Fruit fly (Drosophila melanogaster) whole organism, embryonic: ENCODE results near the gene mag.
A peak's percentile ranks its signal among the peaks of the same experiment; 100 is the strongest.

Experiments used
- C15 ChIP-seq: fragments of 200-800 bp; sonication (Bioruptor generic); IDR thresholded peaks from 3 replicates; pipeline ENCODE4 v1.3.6; 2022; ENCODE audit warnings: missing biosample characterization, missing genetic modification characterization
- CG10979 ChIP-seq: fragments of 200-800 bp; sonication (Bioruptor generic); optimal IDR thresholded peaks from 2 replicates; lab custom pipeline; 2018; ENCODE audit warnings: missing biosample characterization, mild to moderate bottlenecking, missing genetic modification characterization, moderate library complexity
- CG1602 ChIP-seq: fragments of 200-800 bp; sonication (Bioruptor generic); optimal IDR thresholded peaks from 3 replicates; lab custom pipeline; 2016; ENCODE audit warnings: missing biosample characterization, missing genetic modification characterization
- CG16779 ChIP-seq: fragments of 200-800 bp; sonication (Bioruptor generic); IDR thresholded peaks from 2 replicates; pipeline ENCODE4 v1.3.6; 2022; ENCODE audit warnings: missing biosample characterization, missing genetic modification characterization
- CG16813 ChIP-seq: fragments of 200-800 bp; sonication (Bioruptor generic); IDR thresholded peaks from 3 replicates; pipeline ENCODE4 v1.3.6; 2022; ENCODE audit warnings: missing biosample characterization, missing genetic modification characterization; ENCODE audit not compliant: partially characterized antibody
- CG17361 ChIP-seq: fragments of 200-800 bp; sonication (Bioruptor generic); IDR thresholded peaks from 3 replicates; pipeline ENCODE4 v1.3.6; 2022; ENCODE audit warnings: missing biosample characterization, missing genetic modification characterization
- CG30403 ChIP-seq: fragments of 200-800 bp; sonication (Bioruptor generic); optimal IDR thresholded peaks from 3 replicates; lab custom pipeline; 2016; ENCODE audit warnings: missing biosample characterization, missing genetic modification characterization
- CG31388 ChIP-seq: fragments of 200-800 bp; sonication (Bioruptor generic); optimal IDR thresholded peaks from 2 replicates; lab custom pipeline; 2016; ENCODE audit warnings: missing biosample characterization, missing genetic modification characterization
- CG34224 ChIP-seq: fragments of 200-800 bp; sonication (Bioruptor generic); IDR thresholded peaks from 3 replicates; pipeline ENCODE4 v1.3.6; 2022; ENCODE audit warnings: missing biosample characterization, missing genetic modification characterization; ENCODE audit not compliant: partially characterized antibody
- CG4360 ChIP-seq: fragments of 200-800 bp; sonication (Bioruptor generic); IDR thresholded peaks from 2 replicates; pipeline ENCODE4 v1.3.6; 2022; ENCODE audit warnings: missing biosample characterization, missing genetic modification characterization
- CG43689 ChIP-seq: fragments of 200-800 bp; sonication (Bioruptor generic); IDR thresholded peaks from 2 replicates; pipeline ENCODE4 v1.3.6; 2022; ENCODE audit warnings: missing biosample characterization, missing genetic modification characterization
- CG4707 ChIP-seq: fragments of 200-800 bp; sonication (Bioruptor generic); optimal IDR thresholded peaks from 2 replicates; lab custom pipeline; 2018; ENCODE audit warnings: missing biosample characterization, mild to moderate bottlenecking, missing genetic modification characterization, moderate library complexity
- CG6654 ChIP-seq: fragments of 200-800 bp; sonication (Bioruptor generic); optimal IDR thresholded peaks from 2 replicates; lab custom pipeline; 2017; ENCODE audit warnings: missing biosample characterization, mild to moderate bottlenecking, missing genetic modification characterization
- CG6683 ChIP-seq: fragments of 200-800 bp; sonication (Bioruptor generic); optimal IDR thresholded peaks from 2 replicates; lab custom pipeline; 2017; ENCODE audit warnings: missing biosample characterization, mild to moderate bottlenecking, missing genetic modification characterization, missing genetic modification reagents
- CG6854 ChIP-seq: fragments of 200-800 bp; sonication (Bioruptor generic); optimal IDR thresholded peaks from 3 replicates; lab custom pipeline; 2017; ENCODE audit warnings: missing biosample characterization, mild to moderate bottlenecking, missing genetic modification characterization
- CG7839 ChIP-seq: fragments of 200-800 bp; sonication (Bioruptor generic); optimal IDR thresholded peaks from 3 replicates; lab custom pipeline; 2018; ENCODE audit warnings: missing biosample characterization, mild to moderate bottlenecking, missing genetic modification characterization, moderate library complexity
- CG8388 ChIP-seq: fragments of 200-800 bp; sonication (Bioruptor generic); optimal IDR thresholded peaks from 2 replicates; lab custom pipeline; 2019; ENCODE audit warnings: missing biosample characterization, mild to moderate bottlenecking, missing genetic modification characterization, moderate library complexity
- CG8944 ChIP-seq: fragments of 200-800 bp; sonication (Bioruptor generic); optimal IDR thresholded peaks from 3 replicates; lab custom pipeline; 2016; ENCODE audit warnings: missing biosample characterization, missing genetic modification characterization
- Dad ChIP-seq: fragments of 200-800 bp; sonication (Bioruptor generic); optimal IDR thresholded peaks from 3 replicates; lab custom pipeline; 2016; ENCODE audit warnings: missing biosample characterization, missing genetic modification characterization
- Eip74EF ChIP-seq, 2 experiments: fragments of 200-800 bp in 1 of 2; fragments of >200 bp in 1 of 2; sonication (Bioruptor generic) in 1 of 2; optimal IDR thresholded peaks; 2 replicates each; lab custom pipeline; 2017 to 2019; ENCODE audit warnings: missing biosample characterization in 2 of 2, missing genetic modification characterization in 2 of 2, mild to moderate bottlenecking in 1 of 2, moderate library complexity in 1 of 2
- Gsc ChIP-seq: fragments of 200-800 bp; sonication (Bioruptor generic); IDR thresholded peaks from 2 replicates; pipeline ENCODE4 v1.3.6; 2022; ENCODE audit warnings: missing biosample characterization, missing genetic modification characterization
- NK7.1 ChIP-seq: fragments of 200-800 bp; sonication (Bioruptor generic); optimal IDR thresholded peaks from 3 replicates; lab custom pipeline; 2016; ENCODE audit warnings: missing biosample characterization, missing genetic modification characterization
- Neu2 ChIP-seq: fragments of 200-800 bp; sonication (Bioruptor generic); optimal IDR thresholded peaks from 3 replicates; lab custom pipeline; 2016; ENCODE audit warnings: missing biosample characterization, missing genetic modification characterization, borderline replicate concordance
- Nf-YA ChIP-seq: fragments of 200-800 bp; sonication (Bioruptor generic); IDR thresholded peaks from 2 replicates; pipeline ENCODE4 v1.3.6; 2022; ENCODE audit warnings: missing biosample characterization, missing genetic modification characterization
- Oaz ChIP-seq: fragments of 200-800 bp; sonication (Bioruptor generic); IDR thresholded peaks from 2 replicates; pipeline ENCODE4 v1.3.6; 2022; ENCODE audit warnings: missing biosample characterization, missing genetic modification characterization
- Oli ChIP-seq: fragments of 200-800 bp; sonication (Bioruptor generic); optimal IDR thresholded peaks from 2 replicates; lab custom pipeline; 2018; ENCODE audit warnings: missing biosample characterization, mild to moderate bottlenecking, missing genetic modification characterization, moderate library complexity
- Poxn ChIP-seq: fragments of 200-800 bp; sonication (Bioruptor generic); IDR thresholded peaks from 2 replicates; pipeline ENCODE4 v1.3.6; 2022; ENCODE audit warnings: missing biosample characterization, missing genetic modification characterization
- Stat92E ChIP-seq, 3 experiments: fragments of >200 bp in 2 of 3; fragments of 200-800 bp in 1 of 3; sonication (Bioruptor generic) in 1 of 3; optimal IDR thresholded peaks; 2 replicates each; lab custom pipeline; 2017 to 2019; ENCODE audit warnings: missing biosample characterization in 3 of 3, missing genetic modification characterization in 3 of 3, mild to moderate bottlenecking in 1 of 3, moderate library complexity in 1 of 3
- Tbp ChIP-seq: fragments of >200 bp; optimal IDR thresholded peaks from 2 replicates; lab custom pipeline; 2018; ENCODE audit warnings: missing biosample characterization, missing genetic modification characterization
- Trl ChIP-seq, 3 experiments: fragments of >200 bp in 2 of 3; fragments of 200-800 bp in 1 of 3; sonication (Bioruptor generic) in 1 of 3; optimal IDR thresholded peaks; 2 replicates in 1 of 3; 3 replicates in 2 of 3; lab custom pipeline; 2016 to 2017; ENCODE audit warnings: missing biosample characterization in 1 of 3, missing genetic modification characterization in 1 of 3
- Xrp1 ChIP-seq: fragments of 200-800 bp; sonication (Bioruptor generic); IDR thresholded peaks from 2 replicates; pipeline ENCODE4 v1.3.6; 2022; ENCODE audit warnings: missing biosample characterization, missing genetic modification characterization
- ara ChIP-seq: fragments of 200-800 bp; sonication (Bioruptor generic); IDR thresholded peaks from 2 replicates; pipeline ENCODE4 v1.3.6; 2022; ENCODE audit warnings: missing biosample characterization, missing genetic modification characterization
- croc ChIP-seq: fragments of 200-800 bp; sonication (Bioruptor generic); conservative IDR thresholded peaks from 3 replicates; pipeline ENCODE4 v1.3.6; 2022; ENCODE audit warnings: missing biosample characterization, missing genetic modification characterization
- danr ChIP-seq: fragments of 200-800 bp; sonication (Bioruptor generic); IDR thresholded peaks from 2 replicates; pipeline ENCODE4 v1.3.6; 2022; ENCODE audit warnings: missing biosample characterization, missing genetic modification characterization
- gsb-n ChIP-seq: fragments of 200-800 bp; sonication (Bioruptor generic); optimal IDR thresholded peaks from 3 replicates; lab custom pipeline; 2018; ENCODE audit warnings: missing biosample characterization, mild to moderate bottlenecking, missing genetic modification characterization
- hb ChIP-seq: fragments of 200-800 bp; sonication (Bioruptor generic); IDR thresholded peaks from 3 replicates; pipeline ENCODE4 v1.3.6; 2022; ENCODE audit warnings: missing biosample characterization, missing genetic modification characterization; ENCODE audit not compliant: partially characterized antibody
- jing ChIP-seq: fragments of 200-800 bp; sonication (Bioruptor generic); optimal IDR thresholded peaks from 2 replicates; lab custom pipeline; 2018; ENCODE audit warnings: missing biosample characterization, mild to moderate bottlenecking, missing genetic modification characterization
- kni ChIP-seq: fragments of 200-800 bp; sonication (Bioruptor generic); optimal IDR thresholded peaks from 3 replicates; lab custom pipeline; 2017; ENCODE audit warnings: mild to moderate bottlenecking, missing biosample characterization, missing genetic modification reagents, missing genetic modification characterization
- nom ChIP-seq: fragments of 200-800 bp; sonication (Bioruptor generic); optimal IDR thresholded peaks from 2 replicates; lab custom pipeline; 2017; ENCODE audit warnings: missing biosample characterization, missing genetic modification characterization, mild to moderate bottlenecking, moderate library complexity, missing genetic modification reagents
- rib ChIP-seq: fragments of 200-800 bp; sonication (Bioruptor generic); IDR thresholded peaks from 2 replicates; pipeline ENCODE4 v1.3.6; 2022; ENCODE audit warnings: missing biosample characterization, missing genetic modification characterization
- sens-2 ChIP-seq: fragments of 200-800 bp; sonication (Bioruptor generic); IDR thresholded peaks from 2 replicates; pipeline ENCODE4 v1.3.6; 2022; ENCODE audit warnings: missing biosample characterization, missing genetic modification characterization
- seq ChIP-seq: fragments of 200-800 bp; sonication (Bioruptor generic); IDR thresholded peaks from 2 replicates; pipeline ENCODE4 v1.3.6; 2022; ENCODE audit warnings: missing biosample characterization, missing genetic modification characterization
- tin ChIP-seq: fragments of 200-800 bp; sonication (Bioruptor generic); optimal IDR thresholded peaks from 3 replicates; lab custom pipeline; 2016; ENCODE audit warnings: missing biosample characterization, missing genetic modification characterization
- tio ChIP-seq: fragments of 200-800 bp; sonication (Bioruptor generic); optimal IDR thresholded peaks from 2 replicates; lab custom pipeline; 2017; ENCODE audit warnings: missing biosample characterization, missing genetic modification characterization, inconsistent platforms
- tx ChIP-seq: fragments of 200-800 bp; sonication (Bioruptor generic); optimal IDR thresholded peaks from 2 replicates; lab custom pipeline; 2016; ENCODE audit warnings: missing biosample characterization, missing genetic modification characterization
- wek ChIP-seq: fragments of 200-800 bp; sonication (Bioruptor generic); optimal IDR thresholded peaks from 3 replicates; lab custom pipeline; 2018; ENCODE audit warnings: missing biosample characterization, mild to moderate bottlenecking, missing genetic modification characterization, moderate library complexity
- wor ChIP-seq: fragments of 200-800 bp; sonication (Bioruptor generic); IDR thresholded peaks from 2 replicates; pipeline ENCODE4 v1.3.6; 2022; ENCODE audit warnings: missing biosample characterization, missing genetic modification characterization
- zfh1 ChIP-seq: fragments of 200-800 bp; sonication (Bioruptor generic); IDR thresholded peaks from 3 replicates; pipeline ENCODE4 v1.3.6; 2022; ENCODE audit warnings: missing biosample characterization, missing genetic modification characterization

mag gene

dm6 chr3L:20441632-20442469 lies 18.6 kb upstream of the mag start, which contains the start of gene CG5910 (continued):
- TF ChIP-seq Trl (optimal IDR thresholded peaks at IDR 0.05; lab: Kevin White, UChicago), result peak; percentile 31 to 44
- no peak for TF ChIP-seq Trl (GFP tag; optimal IDR thresholded peaks at IDR 0.05; lab: Kevin White, UChicago)
- peak; percentile 50; the same call in 1 of the 2 replicates for TF ChIP-seq Oaz
- peak; percentile 41; the same call in 1 of the 2 replicates for TF ChIP-seq Nf-YA (GFP tag; lab: Robert Waterston, UW)
- peak; percentile 89 for TF ChIP-seq CG6854 (GFP tag; lab: Kevin White, UChicago)
- TF ChIP-seq gsb-n (tag; lab: Kevin White, UChicago), result peak; percentile 90
- TF ChIP-seq hb, result no peak
- TF ChIP-seq Xrp1, result peak; percentile 84
- no peak for TF ChIP-seq tio
- peak; percentile 83 for TF ChIP-seq tin (GFP tag; lab: Kevin White, UChicago)
- TF ChIP-seq Tbp, result no peak
- no peak for TF ChIP-seq kni (GFP tag; lab: Kevin White, UChicago)
- peak; percentile 76 for TF ChIP-seq CG1602 (GFP tag; lab: Kevin White, UChicago)
- peak; percentile 76 for TF ChIP-seq CG4360 (GFP tag; lab: Robert Waterston, UW)
- no peak for TF ChIP-seq Neu2 (GFP tag; lab: Kevin White, UChicago)
- peak; percentile 85 for TF ChIP-seq croc (GFP tag; lab: Robert Waterston, UW)
- TF ChIP-seq zfh1 (GFP tag; lab: Robert Waterston, UW), result peak; percentile 70
- TF ChIP-seq sens-2 (GFP tag; lab: Robert Waterston, UW), result peak; percentile 56
- peak; percentile 70 for TF ChIP-seq jing (GFP tag; lab: Kevin White, UChicago)
- peak; percentile 94 for TF ChIP-seq Oli (tag; lab: Kevin White, UChicago)
- TF ChIP-seq C15 (GFP tag; lab: Robert Waterston, UW), result 0 out of 3 replicates have a peak, but pooled peaks have one; percentile 55
- TF ChIP-seq CG17361 (GFP tag; lab: Robert Waterston, UW), result peak; percentile 97
- no peak for TF ChIP-seq Dad
- TF ChIP-seq NK7.1 (GFP tag; lab: Kevin White, UChicago), result no peak
- TF ChIP-seq rib (GFP tag; lab: Robert Waterston, UW), result peak; percentile 60
- TF ChIP-seq wor, result peak; percentile 72
- TF ChIP-seq CG16813, result no peak
- 0 out of 2 replicates have a peak, but pooled peaks have one; percentile 33 for TF ChIP-seq ara (GFP tag; lab: Robert Waterston, UW)
- peak; percentile 87 for TF ChIP-seq CG6683
- peak; percentile 79 for TF ChIP-seq seq
- peak; percentile 89 for TF ChIP-seq CG30403
- peak; percentile 40 for TF ChIP-seq nom
- TF ChIP-seq CG10979 (tag; lab: Kevin White, UChicago), result peak; percentile 95
- peak; percentile 60 for TF ChIP-seq CG6654 (GFP tag; lab: Kevin White, UChicago)
- no peak for TF ChIP-seq Gsc
- no peak for TF ChIP-seq CG34224 (GFP tag; lab: Robert Waterston, UW)
- TF ChIP-seq danr (GFP tag; lab: Robert Waterston, UW), result peak; percentile 51; the same call in 1 of the 2 replicates
- TF ChIP-seq Eip74EF (GFP tag; optimal IDR thresholded peaks at IDR 0.05; lab: Kevin White, UChicago), result peak in 1 of 2 experiments; percentile 90
- peak; percentile 95 for TF ChIP-seq CG7839 (tag; lab: Kevin White, UChicago)
- peak; percentile 42 for TF ChIP-seq wek (GFP tag; lab: Kevin White, UChicago)
- peak; percentile 56; the same call in 1 of the 2 replicates for TF ChIP-seq CG43689
- peak in 1 of 3 experiments; percentile 7 for TF ChIP-seq Stat92E (GFP tag; optimal IDR thresholded peaks at IDR 0.05; lab: Kevin White, UChicago)
- TF ChIP-seq Poxn (GFP tag; lab: Robert Waterston, UW), result 0 out of 2 replicates have a peak, but pooled peaks have one; percentile 18
- no peak for TF ChIP-seq CG16779 (GFP tag; lab: Robert Waterston, UW)
- TF ChIP-seq CG31388, result peak; percentile 70
- TF ChIP-seq CG4707 (GFP tag; lab: Kevin White, UChicago), result peak; percentile 34
- no peak for TF ChIP-seq CG8944 (GFP tag; lab: Kevin White, UChicago)
- TF ChIP-seq tx (GFP tag; lab: Kevin White, UChicago), result peak; percentile 14
- TF ChIP-seq CG8388 (GFP tag; lab: Kevin White, UChicago), result peak; percentile 87
